Worm (Caenorhabditis elegans): Measurements from ENCODE around the gene F54D5.2.

DNA sequence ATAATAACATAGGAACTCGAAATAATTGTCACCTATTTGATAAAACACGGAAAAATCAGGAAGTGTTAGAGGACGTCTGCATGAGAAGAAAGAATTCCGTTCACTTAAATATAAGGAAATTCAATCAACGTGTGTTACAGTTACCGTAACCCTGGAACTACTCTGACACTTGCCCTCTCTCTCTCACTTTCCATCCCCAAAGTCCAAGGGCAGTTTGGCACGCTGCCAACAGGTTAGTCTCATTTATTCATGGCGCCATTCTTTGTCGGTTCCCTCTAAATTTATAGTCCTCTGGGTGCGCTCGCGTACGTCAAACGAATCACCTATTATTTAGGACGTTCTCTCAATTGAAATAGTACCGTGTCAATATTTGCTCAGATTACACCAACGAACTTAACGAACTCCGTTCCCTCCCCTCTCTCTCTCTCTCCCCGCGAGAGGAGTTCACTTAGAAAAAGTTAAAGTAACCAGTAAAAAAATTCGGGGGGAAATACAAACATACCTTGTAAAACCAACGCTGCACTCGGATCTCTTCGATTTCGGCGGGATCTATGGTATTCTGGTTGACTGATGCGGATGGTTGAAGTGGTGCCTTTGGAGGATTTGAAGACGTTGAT is 47.8 kb downstream of the F54D5.2 start:
- TF ChIP-seq hmg-4 (GFP tag; optimal IDR thresholded peaks at IDR 0.05) (no peak), ets-7 (tag; optimal IDR thresholded peaks at IDR 0.05) (no peak), pes-1 (GFP tag; IDR thresholded peaks at IDR 0.05) (no peak), hnd-1 (tag; optimal IDR thresholded peaks at IDR 0.05) (no peak), tbx-37 (GFP tag; conservative IDR thresholded peaks at IDR 0.05) (no peak), B0310.2 (tag; optimal IDR thresholded peaks at IDR 0.05) (no peak), flt-1 (GFP tag; IDR thresholded peaks at IDR 0.05) (no peak), scrt-1 (GFP tag; IDR thresholded peaks at IDR 0.05) (no peak), ama-1 (optimal IDR thresholded peaks at IDR 0.05) (no peak)

Data from whole organism, early embryonic.